Fruit fly (Drosophila melanogaster) whole organism, embryonic: ENCODE data around the gene Gcna.
A peak's percentile ranks its signal among the peaks of the same experiment; 100 is the strongest.

Source experiments
- Adf1 ChIP-seq: fragments of 200-800 bp; sonication (Bioruptor generic); IDR thresholded peaks from 2 replicates; pipeline ENCODE4 v1.3.6; 2022; ENCODE audit warnings: missing biosample characterization, missing genetic modification characterization
- Aef1 ChIP-seq: fragments of 200-800 bp; sonication (Bioruptor generic); IDR thresholded peaks from 3 replicates; pipeline ENCODE4 v1.3.6; 2022; ENCODE audit warnings: missing biosample characterization, missing genetic modification characterization
- CG10267 ChIP-seq: fragments of 200-800 bp; sonication (Bioruptor generic); optimal IDR thresholded peaks from 2 replicates; lab custom pipeline; 2018; ENCODE audit warnings: missing biosample characterization, mild to moderate bottlenecking, missing genetic modification characterization, moderate library complexity
- CG10979 ChIP-seq: fragments of 200-800 bp; sonication (Bioruptor generic); optimal IDR thresholded peaks from 2 replicates; lab custom pipeline; 2018; ENCODE audit warnings: missing biosample characterization, mild to moderate bottlenecking, missing genetic modification characterization, moderate library complexity
- CG11247 ChIP-seq: fragments of 200-800 bp; sonication (Bioruptor generic); IDR thresholded peaks from 2 replicates; pipeline ENCODE4 v1.3.6; 2022; ENCODE audit warnings: missing biosample characterization, missing genetic modification characterization
- CG11695 ChIP-seq: fragments of 200-800 bp; sonication (Bioruptor generic); IDR thresholded peaks from 3 replicates; pipeline ENCODE4 v1.3.6; 2022; ENCODE audit warnings: missing biosample characterization, missing genetic modification characterization
- CG1233 ChIP-seq: fragments of 200-800 bp; sonication (Bioruptor generic); optimal IDR thresholded peaks from 4 replicates; lab custom pipeline; 2018; ENCODE audit warnings: missing biosample characterization, mild to moderate bottlenecking, missing genetic modification characterization
- CG12659 ChIP-seq: fragments of 200-800 bp; sonication (Bioruptor generic); optimal IDR thresholded peaks from 3 replicates; lab custom pipeline; 2017; ENCODE audit warnings: mild to moderate bottlenecking, missing biosample characterization, missing genetic modification reagents, missing genetic modification characterization
- CG12942 ChIP-seq: fragments of 200-800 bp; sonication (Bioruptor generic); optimal IDR thresholded peaks from 3 replicates; lab custom pipeline; 2016; ENCODE audit warnings: missing biosample characterization, missing genetic modification characterization
- CG13624 ChIP-seq: fragments of 200-800 bp; sonication (Bioruptor generic); optimal IDR thresholded peaks from 2 replicates; lab custom pipeline; 2016; ENCODE audit warnings: missing biosample characterization, missing genetic modification characterization
- CG14710 ChIP-seq: fragments of 200-800 bp; sonication (Bioruptor generic); optimal IDR thresholded peaks from 3 replicates; lab custom pipeline; 2019; ENCODE audit warnings: missing biosample characterization, mild to moderate bottlenecking, missing genetic modification characterization, moderate library complexity
- CG15073 ChIP-seq: fragments of 200-800 bp; sonication (Bioruptor generic); optimal IDR thresholded peaks from 2 replicates; lab custom pipeline; 2016; ENCODE audit warnings: missing biosample characterization, missing genetic modification characterization
- CG15601 ChIP-seq: fragments of 200-800 bp; sonication (Bioruptor generic); optimal IDR thresholded peaks from 3 replicates; lab custom pipeline; 2019; ENCODE audit warnings: missing biosample characterization, mild to moderate bottlenecking, missing genetic modification characterization, moderate library complexity
- CG15696 ChIP-seq: fragments of 200-800 bp; sonication (Bioruptor generic); optimal IDR thresholded peaks from 2 replicates; lab custom pipeline; 2019; ENCODE audit warnings: missing biosample characterization, mild to moderate bottlenecking, missing genetic modification characterization, moderate library complexity
- CG18599 ChIP-seq: fragments of 200-800 bp; sonication (Bioruptor generic); optimal IDR thresholded peaks from 3 replicates; lab custom pipeline; 2017; ENCODE audit warnings: missing biosample characterization, missing genetic modification characterization, mild to moderate bottlenecking, moderate library complexity, missing genetic modification reagents
- CG2120 ChIP-seq: fragments of 200-800 bp; sonication (Bioruptor generic); optimal IDR thresholded peaks from 3 replicates; lab custom pipeline; 2016; ENCODE audit warnings: missing biosample characterization, missing genetic modification characterization
- CG30020 ChIP-seq: fragments of 200-800 bp; optimal IDR thresholded peaks from 2 replicates; lab custom pipeline; 2019; ENCODE audit warnings: missing biosample characterization, mild to moderate bottlenecking, missing genetic modification characterization, moderate library complexity
- CG34422 ChIP-seq: fragments of 200-800 bp; sonication (Bioruptor generic); IDR thresholded peaks from 3 replicates; pipeline ENCODE4 v1.3.6; 2022; ENCODE audit warnings: missing biosample characterization, missing genetic modification characterization
- CG3847 ChIP-seq: fragments of 200-800 bp; sonication (Bioruptor generic); IDR thresholded peaks from 2 replicates; pipeline ENCODE4 v1.3.6; 2022; ENCODE audit warnings: missing biosample characterization, missing genetic modification characterization
- CG6272 ChIP-seq: fragments of 200-800 bp; sonication (Bioruptor generic); IDR thresholded peaks from 2 replicates; pipeline ENCODE4 v1.3.6; 2022; ENCODE audit warnings: missing biosample characterization, missing genetic modification characterization
- CG7372 ChIP-seq: fragments of 200-800 bp; sonication (Bioruptor generic); IDR thresholded peaks from 2 replicates; pipeline ENCODE4 v1.3.6; 2022; ENCODE audit warnings: missing biosample characterization, missing genetic modification characterization
- CG7745 ChIP-seq: fragments of 200-800 bp; sonication (Bioruptor generic); optimal IDR thresholded peaks from 2 replicates; lab custom pipeline; 2018; ENCODE audit warnings: missing biosample characterization, mild to moderate bottlenecking, missing genetic modification characterization, moderate library complexity
- CG7928 ChIP-seq: fragments of 200-800 bp; sonication (Bioruptor generic); optimal IDR thresholded peaks from 2 replicates; lab custom pipeline; 2017; ENCODE audit warnings: missing biosample characterization, mild to moderate bottlenecking, missing genetic modification characterization
- CG8388 ChIP-seq: fragments of 200-800 bp; sonication (Bioruptor generic); optimal IDR thresholded peaks from 2 replicates; lab custom pipeline; 2019; ENCODE audit warnings: missing biosample characterization, mild to moderate bottlenecking, missing genetic modification characterization, moderate library complexity
- CG9932 ChIP-seq: fragments of 200-800 bp; sonication (Bioruptor generic); IDR thresholded peaks from 2 replicates; pipeline ENCODE4 v1.3.6; 2022; ENCODE audit warnings: missing biosample characterization, missing genetic modification characterization
- CkIIα-i1 ChIP-seq: fragments of 200-800 bp; sonication (Bioruptor generic); IDR thresholded peaks from 2 replicates; pipeline ENCODE4 v1.3.6; 2022; ENCODE audit warnings: missing biosample characterization, missing genetic modification characterization
- Dfd ChIP-seq, 2 experiments: fragments of >200 bp; optimal IDR thresholded peaks; 2 replicates each; lab custom pipeline; 2017; ENCODE audit warnings: missing biosample characterization in 2 of 2, missing genetic modification characterization in 2 of 2
- Dip3 ChIP-seq: fragments of 200-800 bp; sonication (Bioruptor generic); optimal IDR thresholded peaks from 3 replicates; lab custom pipeline; 2016; ENCODE audit warnings: missing biosample characterization, missing genetic modification characterization
- Ets97D ChIP-seq: fragments of 200-800 bp; sonication (Bioruptor generic); optimal IDR thresholded peaks from 3 replicates; lab custom pipeline; 2016; ENCODE audit warnings: missing biosample characterization, missing genetic modification characterization
- Fer3 ChIP-seq: fragments of 200-800 bp; sonication (Bioruptor generic); optimal IDR thresholded peaks from 2 replicates; lab custom pipeline; 2018; ENCODE audit warnings: missing biosample characterization, mild to moderate bottlenecking, missing genetic modification characterization, moderate library complexity
- Kr ChIP-seq: fragments of 200-800 bp; sonication (Bioruptor generic); optimal IDR thresholded peaks from 2 replicates; lab custom pipeline; 2017; ENCODE audit warnings: missing biosample characterization, mild to moderate bottlenecking, missing genetic modification characterization
- Max ChIP-seq: fragments of 200-800 bp; sonication (Bioruptor generic); optimal IDR thresholded peaks from 2 replicates; lab custom pipeline; 2016; ENCODE audit warnings: missing biosample characterization, mild to moderate bottlenecking, missing genetic modification characterization
- Ptx1 ChIP-seq: fragments of 200-800 bp; sonication (Bioruptor generic); IDR thresholded peaks from 2 replicates; pipeline ENCODE4 v1.3.6; 2022; ENCODE audit warnings: missing biosample characterization, missing genetic modification characterization
- Sry-β ChIP-seq: fragments of 200-800 bp; sonication (Bioruptor generic); optimal IDR thresholded peaks from 2 replicates; lab custom pipeline; 2018; ENCODE audit warnings: missing biosample characterization, mild to moderate bottlenecking, missing genetic modification characterization, moderate library complexity
- Trl ChIP-seq, 3 experiments: fragments of >200 bp in 2 of 3; fragments of 200-800 bp in 1 of 3; sonication (Bioruptor generic) in 1 of 3; optimal IDR thresholded peaks; 2 replicates in 1 of 3; 3 replicates in 2 of 3; lab custom pipeline; 2016 to 2017; ENCODE audit warnings: missing biosample characterization in 1 of 3, missing genetic modification characterization in 1 of 3
- caup ChIP-seq: fragments of 200-800 bp; sonication (Bioruptor generic); optimal IDR thresholded peaks from 3 replicates; lab custom pipeline; 2017; ENCODE audit warnings: missing biosample characterization, mild to moderate bottlenecking, missing genetic modification characterization, moderate library complexity; ENCODE audit not compliant: severe bottlenecking
- eve ChIP-seq, 2 experiments: fragments of >200 bp; optimal IDR thresholded peaks; 2 replicates each; lab custom pipeline; 2017; ENCODE audit warnings: missing biosample characterization in 2 of 2, missing genetic modification characterization in 2 of 2
- fd3F ChIP-seq: fragments of 200-800 bp; sonication (Bioruptor generic); optimal IDR thresholded peaks from 2 replicates; lab custom pipeline; 2018; ENCODE audit warnings: missing biosample characterization, mild to moderate bottlenecking, missing genetic modification characterization, moderate library complexity
- h ChIP-seq: fragments of >200 bp; optimal IDR thresholded peaks from 2 replicates; lab custom pipeline; 2017
- kay ChIP-seq: fragments of 200-800 bp; sonication (Bioruptor generic); optimal IDR thresholded peaks from 2 replicates; lab custom pipeline; 2016; ENCODE audit warnings: missing biosample characterization, missing genetic modification characterization
- mld ChIP-seq: fragments of 200-800 bp; sonication (Bioruptor generic); IDR thresholded peaks from 3 replicates; pipeline ENCODE4 v1.3.6; 2022; ENCODE audit warnings: missing biosample characterization, missing genetic modification characterization; ENCODE audit not compliant: partially characterized antibody
- otp ChIP-seq: fragments of 200-800 bp; sonication (Bioruptor generic); IDR thresholded peaks from 3 replicates; pipeline ENCODE4, ENCODE4 v1.3.6; 2022; ENCODE audit warnings: missing biosample characterization, missing genetic modification characterization
- p53 ChIP-seq: fragments of 200-800 bp; sonication (Bioruptor generic); optimal IDR thresholded peaks from 2 replicates; lab custom pipeline; 2016; ENCODE audit warnings: missing biosample characterization, missing genetic modification characterization
- pfk ChIP-seq: fragments of 200-800 bp; sonication (Bioruptor generic); optimal IDR thresholded peaks from 2 replicates; lab custom pipeline; 2018; ENCODE audit warnings: missing biosample characterization, mild to moderate bottlenecking, missing genetic modification characterization, moderate library complexity
- pros ChIP-seq: fragments of 200-800 bp; sonication (Bioruptor generic); optimal IDR thresholded peaks from 3 replicates; lab custom pipeline; 2019; ENCODE audit warnings: missing biosample characterization, mild to moderate bottlenecking, missing genetic modification characterization, moderate library complexity
- sens-2 ChIP-seq: fragments of 200-800 bp; sonication (Bioruptor generic); IDR thresholded peaks from 2 replicates; pipeline ENCODE4 v1.3.6; 2022; ENCODE audit warnings: missing biosample characterization, missing genetic modification characterization
- sima ChIP-seq: fragments of 200-800 bp; sonication (Bioruptor generic); optimal IDR thresholded peaks from 2 replicates; lab custom pipeline; 2016; ENCODE audit warnings: missing biosample characterization, missing genetic modification characterization
- sna ChIP-seq: fragments of 200-800 bp; sonication (Bioruptor generic); IDR thresholded peaks from 2 replicates; pipeline ENCODE4 v1.3.6; 2022; ENCODE audit warnings: missing biosample characterization, missing genetic modification characterization; ENCODE audit not compliant: partially characterized antibody
- wdn ChIP-seq: fragments of 200-800 bp; sonication (Bioruptor generic); IDR thresholded peaks from 2 replicates; pipeline ENCODE4 v1.3.6; 2022; ENCODE audit warnings: missing biosample characterization, missing genetic modification characterization

Gene Gcna

dm6 chrX:1830396-1831218 is 35.0 kb downstream of the Gcna start (continued):
- TF ChIP-seq eve (GFP tag; optimal IDR thresholded peaks at IDR 0.05; lab: Kevin White, UChicago) (peak in 1 of 2 experiments; percentile 98), mld (GFP tag; lab: Robert Waterston, UW) (no peak), CG14710 (peak; percentile 90), Kr (GFP tag; lab: Kevin White, UChicago) (no peak), pros (GFP tag; lab: Kevin White, UChicago) (peak; percentile 35), p53 (GFP tag; lab: Kevin White, UChicago) (peak; percentile 87), CG8388 (GFP tag; lab: Kevin White, UChicago) (peak; percentile 95), CG6272 (GFP tag; lab: Robert Waterston, UW) (peak; percentile 95), Dip3 (peak; percentile 94), sima (GFP tag; lab: Kevin White, UChicago) (peak; percentile 84), Aef1 (GFP tag; lab: Robert Waterston, UW) (peak; percentile 96), kay (GFP tag; lab: Kevin White, UChicago) (peak; percentile 95), CG13624 (GFP tag; lab: Kevin White, UChicago) (peak; percentile 95), CG2120 (GFP tag; lab: Kevin White, UChicago) (peak; percentile 98), CG15696 (tag; lab: Kevin White, UChicago) (peak; percentile 70), CG12659 (GFP tag; lab: Kevin White, UChicago) (peak; percentile 97), Adf1 (GFP tag; lab: Robert Waterston, UW) (peak; percentile 81), CG7928 (peak; percentile 65), Trl (optimal IDR thresholded peaks at IDR 0.05; lab: Kevin White, UChicago) (peak; percentile 68 to 84), Trl (GFP tag; optimal IDR thresholded peaks at IDR 0.05; lab: Kevin White, UChicago) (peak; percentile 95), Sry-β (GFP tag; lab: Kevin White, UChicago) (peak; percentile 71), Fer3 (tag; lab: Kevin White, UChicago) (peak; percentile 98), h (lab: Kevin White, UChicago) (no peak), CG10979 (tag; lab: Kevin White, UChicago) (peak; percentile 92), CkIIα-i1 (peak; percentile 77; the same call in 1 of the 2 replicates), Dfd (GFP tag; optimal IDR thresholded peaks at IDR 0.05; lab: Kevin White, UChicago) (no peak), Ets97D (GFP tag; lab: Kevin White, UChicago) (peak; percentile 82), CG10267 (tag; lab: Kevin White, UChicago) (peak; percentile 88), wdn (GFP tag; lab: Robert Waterston, UW) (peak; percentile 96), CG1233 (GFP tag; lab: Kevin White, UChicago) (peak; percentile 94), sna (GFP tag; lab: Robert Waterston, UW) (no peak), pfk (GFP tag; lab: Kevin White, UChicago) (peak; percentile 37), Max (peak; percentile 93), CG11247 (GFP tag; lab: Robert Waterston, UW) (peak; percentile 97), CG9932 (GFP tag; lab: Robert Waterston, UW) (peak; percentile 96), Ptx1 (GFP tag; lab: Robert Waterston, UW) (peak; percentile 97), CG15073 (GFP tag; lab: Kevin White, UChicago) (peak; percentile 65), otp (peak; percentile 98), fd3F (GFP tag; lab: Kevin White, UChicago) (peak; percentile 93), caup (GFP tag; lab: Kevin White, UChicago) (peak; percentile 95), CG11695 (peak; percentile 95), CG7745 (tag; lab: Kevin White, UChicago) (no peak), CG3847 (peak; percentile 96), CG12942 (GFP tag; lab: Kevin White, UChicago) (peak; percentile 87), sens-2 (GFP tag; lab: Robert Waterston, UW) (peak; percentile 96), CG15601 (tag; lab: Kevin White, UChicago) (peak; percentile 91), CG7372 (GFP tag; lab: Robert Waterston, UW) (peak; percentile 95), CG30020 (tag; lab: Kevin White, UChicago) (peak; percentile 78), CG34422 (GFP tag; lab: Robert Waterston, UW) (peak; percentile 98), CG18599 (GFP tag; lab: Kevin White, UChicago) (peak; percentile 96)
